Fruit fly (Drosophila melanogaster): ENCODE data around the gene CG42750.

The CG42750 gene

dm6 chr2L:18305057-18305829 is 29.7 kb upstream of the CG42750 start (continued):
- no peak for TF ChIP-seq YL-1 (GFP tag; optimal IDR thresholded peaks at IDR 0.05)
- TF ChIP-seq Hsf (GFP tag; optimal IDR thresholded peaks at IDR 0.05): no peak
- no peak for TF ChIP-seq CG15073 (GFP tag; optimal IDR thresholded peaks at IDR 0.05)
- no peak for TF ChIP-seq repo (GFP tag; optimal IDR thresholded peaks at IDR 0.05)
- TF ChIP-seq fd102C (GFP tag; optimal IDR thresholded peaks at IDR 0.05): no peak
- TF ChIP-seq dimm (GFP tag; IDR thresholded peaks at IDR 0.05): no peak
- TF ChIP-seq CG7839 (tag; optimal IDR thresholded peaks at IDR 0.05): peak; percentile 76
- peak; percentile 41 for TF ChIP-seq Usf (GFP tag; optimal IDR thresholded peaks at IDR 0.05)
- peak; percentile 88 for TF ChIP-seq Xrp1 (GFP tag; IDR thresholded peaks at IDR 0.05)
- TF ChIP-seq Sin3A (optimal IDR thresholded peaks at IDR 0.05): no peak
- no peak for TF ChIP-seq her (GFP tag; optimal IDR thresholded peaks at IDR 0.05)
- peak; percentile 81 for TF ChIP-seq sens (GFP tag)
- TF ChIP-seq Mad (GFP tag; optimal IDR thresholded peaks at IDR 0.05): no peak
- no peak for TF ChIP-seq Nf-YA (GFP tag; IDR thresholded peaks at IDR 0.05)
- no peak for TF ChIP-seq Tbp (GFP tag; optimal IDR thresholded peaks at IDR 0.05)
- TF ChIP-seq CG33557 (GFP tag; optimal IDR thresholded peaks at IDR 0.05): peak; percentile 93
- TF ChIP-seq CG1792 (GFP tag; optimal IDR thresholded peaks at IDR 0.05): no peak
- TF ChIP-seq danr (GFP tag; IDR thresholded peaks at IDR 0.05): no peak
- no peak for TF ChIP-seq Myb (GFP tag; optimal IDR thresholded peaks at IDR 0.05)
- peak; percentile 93 for TF ChIP-seq CG14710 (tag; optimal IDR thresholded peaks at IDR 0.05)
- no peak for TF ChIP-seq gro (GFP tag; optimal IDR thresholded peaks at IDR 0.05)
- no peak for TF ChIP-seq wek (GFP tag; optimal IDR thresholded peaks at IDR 0.05)
- no peak for TF ChIP-seq dan (GFP tag; IDR thresholded peaks at IDR 0.05)
- TF ChIP-seq CG6272 (GFP tag; IDR thresholded peaks at IDR 0.05): peak; percentile 38; the same call in 1 of the 2 replicates
- TF ChIP-seq ssp (GFP tag; IDR thresholded peaks at IDR 0.05): no peak; the same call in 1 of the 2 replicates
- no peak for TF ChIP-seq usp (GFP tag; optimal IDR thresholded peaks at IDR 0.05)
- TF ChIP-seq gsb (GFP tag; IDR thresholded peaks at IDR 0.05): no peak
- TF ChIP-seq chm (GFP tag; IDR thresholded peaks at IDR 0.05): no peak; the same call in 1 of the 2 replicates
- 0 out of 3 replicates have a peak, but pooled peaks have one; percentile 17 for TF ChIP-seq z (GFP tag; IDR thresholded peaks at IDR 0.05)
- TF ChIP-seq Elba2 (GFP tag; optimal IDR thresholded peaks at IDR 0.05): no peak
- TF ChIP-seq CG43689 (GFP tag; IDR thresholded peaks at IDR 0.05): no peak
- TF ChIP-seq CG5245 (GFP tag; optimal IDR thresholded peaks at IDR 0.05): no peak
- no peak for TF ChIP-seq CG7745 (tag; optimal IDR thresholded peaks at IDR 0.05)
- TF ChIP-seq CG6654 (GFP tag; optimal IDR thresholded peaks at IDR 0.05): no peak
- TF ChIP-seq CG8924 (tag; optimal IDR thresholded peaks at IDR 0.05): peak; percentile 76
- TF ChIP-seq Trl (optimal IDR thresholded peaks at IDR 0.05): no peak
- TF ChIP-seq Trl (GFP tag; optimal IDR thresholded peaks at IDR 0.05): no peak
- TF ChIP-seq ham (GFP tag; IDR thresholded peaks at IDR 0.05): no peak
- no peak for TF ChIP-seq Awh (GFP tag; IDR thresholded peaks at IDR 0.05)
- no peak for TF ChIP-seq hkb (optimal IDR thresholded peaks at IDR 0.05)
- TF ChIP-seq hkb (GFP tag; IDR thresholded peaks at IDR 0.05): no peak
- no peak for TF ChIP-seq TFAM (GFP tag; optimal IDR thresholded peaks at IDR 0.05)
- TF ChIP-seq wdn (GFP tag; IDR thresholded peaks at IDR 0.05): no peak
- no peak for TF ChIP-seq CG12744 (GFP tag; optimal IDR thresholded peaks at IDR 0.05)
- peak; percentile 95 for TF ChIP-seq CG17361 (GFP tag; IDR thresholded peaks at IDR 0.05)
- TF ChIP-seq tup (GFP tag; optimal IDR thresholded peaks at IDR 0.05): no peak
- TF ChIP-seq run (tag; optimal IDR thresholded peaks at IDR 0.05): no peak
- TF ChIP-seq D19A (tag; optimal IDR thresholded peaks at IDR 0.05): peak; percentile 51
- TF ChIP-seq CG42726 (GFP tag; IDR thresholded peaks at IDR 0.05; ENCODE audit: partially characterized antibody): no peak
- peak; percentile 50 for TF ChIP-seq CG30020 (tag; optimal IDR thresholded peaks at IDR 0.05)
- no peak for TF ChIP-seq Bgb (GFP tag; IDR thresholded peaks at IDR 0.05; ENCODE audit: partially characterized antibody)
- peak; percentile 95 for TF ChIP-seq CG10979 (tag; optimal IDR thresholded peaks at IDR 0.05)

All from whole organism, embryonic.